Worm (Caenorhabditis elegans) whole organism, L3 larva: ENCODE results near the gene Y37D8A.26.

Experiments
- ama-1 ChIP-seq: fragments of 150-350 bp; optimal IDR thresholded peaks from 2 replicates; lab custom pipeline; 2018
- ceh-82 ChIP-seq: fragments of 150-350 bp; optimal IDR thresholded peaks from 2 replicates; lab custom pipeline; 2014; ENCODE audit warnings: missing biosample characterization, missing genetic modification characterization
- elt-2 ChIP-seq: sonication (generic microtip); optimal IDR thresholded peaks from 2 replicates; lab custom pipeline; 2016; ENCODE audit warnings: missing genetic modification reagents, mild to moderate bottlenecking, missing genetic modification characterization, missing compliant biosample characterization
- mdl-1 ChIP-seq: fragments of 150-350 bp; optimal IDR thresholded peaks from 2 replicates; lab custom pipeline; 2014; ENCODE audit warnings: missing biosample characterization, missing genetic modification characterization
- nhr-12 ChIP-seq: fragments of 150-350 bp; optimal IDR thresholded peaks from 2 replicates; lab custom pipeline; 2014; ENCODE audit warnings: missing biosample characterization, missing genetic modification characterization
- sea-2 ChIP-seq: fragments of 150-350 bp; sonication (generic microtip); optimal IDR thresholded peaks from 4 replicates; lab custom pipeline; 2014; ENCODE audit warnings: missing biosample characterization, missing genetic modification reagents, missing genetic modification characterization
- snpc-4 ChIP-seq: fragments of 150-350 bp; optimal IDR thresholded peaks from 2 replicates; lab custom pipeline; 2014; ENCODE audit warnings: missing biosample characterization, missing genetic modification characterization

- TF ChIP-seq snpc-4 (tag; lab: Kevin White, UChicago), result no peak
- TF ChIP-seq sea-2, result no peak
- no peak for TF ChIP-seq ceh-82
- no peak for TF ChIP-seq ama-1 (lab: Kevin White, UChicago)
- TF ChIP-seq mdl-1 (tag; lab: Kevin White, UChicago), result no peak
- TF ChIP-seq elt-2, result no peak
- TF ChIP-seq nhr-12 (tag; lab: Kevin White, UChicago), result no peak
Measured at ce11 chrIII:12870060-12870696, 13.7 kb upstream of the Y37D8A.26 start, which contains the start of gene Y37D8A.6.
